Fruit fly (Drosophila melanogaster): ENCODE results near the gene CG33490.

The CG33490 gene

dm6 chr3L:11542437-11542836 is 32.0 kb downstream of the CG33490 start:
- no peak for TF ChIP-seq CG17801 (GFP tag; optimal IDR thresholded peaks at IDR 0.05; ENCODE audit: partially characterized antibody)

- no peak for TF ChIP-seq CG17801 (GFP tag; optimal IDR thresholded peaks at IDR 0.05; ENCODE audit: partially characterized antibody)
These were observed 34.1 kb downstream of the CG33490 start for dm6 chr3L:11540330-11540702.

dm6 chr3L:11539511-11540329 is 34.7 kb downstream of the CG33490 start:
- no peak for TF ChIP-seq CG17801 (GFP tag; optimal IDR thresholded peaks at IDR 0.05; ENCODE audit: partially characterized antibody)

dm6 chr3L:11536767-11537419 is 37.6 kb downstream of the CG33490 start:
- TF ChIP-seq CG17801 (GFP tag; optimal IDR thresholded peaks at IDR 0.05; ENCODE audit: partially characterized antibody), result no peak

- no peak for TF ChIP-seq CG17801 (GFP tag; optimal IDR thresholded peaks at IDR 0.05; ENCODE audit: partially characterized antibody)
These were observed 38.3 kb downstream of the CG33490 start for dm6 chr3L:11536132-11536531.

dm6 chr3L:11534391-11535246 is 39.8 kb downstream of the CG33490 start:
- TF ChIP-seq CG17801 (GFP tag; optimal IDR thresholded peaks at IDR 0.05; ENCODE audit: partially characterized antibody), result peak; percentile 21

dm6 chr3L:11533704-11534319 is 40.7 kb downstream of the CG33490 start:
- TF ChIP-seq CG17801 (GFP tag; optimal IDR thresholded peaks at IDR 0.05; ENCODE audit: partially characterized antibody), result no peak

dm6 chr3L:11531994-11532732 is 42.3 kb downstream of the CG33490 start:
- no peak for TF ChIP-seq CG17801 (GFP tag; optimal IDR thresholded peaks at IDR 0.05; ENCODE audit: partially characterized antibody)

- TF ChIP-seq CG17801 (GFP tag; optimal IDR thresholded peaks at IDR 0.05; ENCODE audit: partially characterized antibody), result no peak
These were observed 43.2 kb downstream of the CG33490 start for dm6 chr3L:11531300-11531699.

- no peak for TF ChIP-seq CG17801 (GFP tag; optimal IDR thresholded peaks at IDR 0.05; ENCODE audit: partially characterized antibody)
These were observed 44.1 kb downstream of the CG33490 start for dm6 chr3L:11530370-11530769.

dm6 chr3L:11529707-11530106 is 44.8 kb downstream of the CG33490 start:
- no peak for TF ChIP-seq CG17801 (GFP tag; optimal IDR thresholded peaks at IDR 0.05; ENCODE audit: partially characterized antibody)

- TF ChIP-seq CG17801 (GFP tag; optimal IDR thresholded peaks at IDR 0.05; ENCODE audit: partially characterized antibody), result no peak
These were observed 46.0 kb downstream of the CG33490 start for dm6 chr3L:11528397-11528923.

dm6 chr3L:11526644-11527184 is 47.7 kb downstream of the CG33490 start:
- TF ChIP-seq CG17801 (GFP tag; optimal IDR thresholded peaks at IDR 0.05; ENCODE audit: partially characterized antibody), result no peak

- no peak for TF ChIP-seq CG17801 (GFP tag; optimal IDR thresholded peaks at IDR 0.05; ENCODE audit: partially characterized antibody)
These were observed 48.7 kb downstream of the CG33490 start for dm6 chr3L:11525765-11526164.
